Fruit fly (Drosophila melanogaster) whole organism: ENCODE measurements around the gene trbd.

ENCODE experiments used
- CG8478 ChIP-seq: fragments of >200 bp; optimal IDR thresholded peaks from 2 replicates; lab custom pipeline; 2018; ENCODE audit warnings: inconsistent platforms
- EcR ChIP-seq, 2 experiments: fragments of >200 bp; optimal IDR thresholded peaks; 2 replicates each; lab custom pipeline; 2017; ENCODE audit warnings: missing biosample characterization in 2 of 2, missing genetic modification characterization in 2 of 2, missing genetic modification reagents in 2 of 2
- pan ChIP-seq: fragments of >200 bp; optimal IDR thresholded peaks from 2 replicates; lab custom pipeline; 2017

dm6 chr3R:9673207-9673606 is 37.6 kb downstream of the trbd start:
- TF ChIP-seq CG8478 (lab: Kevin White, UChicago) (no peak), pan (lab: Kevin White, UChicago) (no peak), EcR (GFP tag; optimal IDR thresholded peaks at IDR 0.05; lab: Kevin White, UChicago) (no peak)
